Worm (Caenorhabditis elegans) whole organism, L4/young adult: ENCODE data around the gene col-85.

Experiments used
- W03F9.2 ChIP-seq: fragments of 150-350 bp; optimal IDR thresholded peaks from 2 replicates; lab custom pipeline; 2014; ENCODE audit warnings: missing biosample characterization, missing genetic modification characterization
- dao-5 ChIP-seq: sonication (generic microtip); optimal IDR thresholded peaks from 2 replicates; lab custom pipeline; 2016; ENCODE audit warnings: missing genotype, missing genetic modification characterization, moderate library complexity, missing compliant biosample characterization

DNA sequence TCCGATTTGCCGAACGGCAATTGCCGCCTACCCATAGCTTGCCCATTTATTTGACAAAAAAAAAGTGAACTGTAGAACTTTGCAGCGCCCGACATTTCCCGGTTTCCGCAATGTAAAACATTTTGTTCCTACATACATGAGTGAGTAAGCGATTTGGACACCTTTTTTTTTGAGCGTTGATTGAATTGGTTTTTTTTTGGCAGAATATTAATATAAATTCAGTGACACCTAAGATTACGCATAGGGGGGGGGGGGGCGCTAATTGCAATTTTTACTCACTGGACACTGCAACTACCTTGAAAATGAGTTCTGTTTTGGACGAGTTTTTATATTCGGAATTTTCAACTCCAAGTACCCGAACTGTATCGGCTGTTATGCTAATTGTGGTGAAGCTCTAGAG, 30.6 kb upstream of the col-85 start, which contains the start of gene srx-118:
- TF ChIP-seq W03F9.2 (tag; lab: Kevin White, UChicago) (no peak), dao-5 (tag; lab: Kevin White, UChicago) (no peak)
